Worm (Caenorhabditis elegans): ENCODE results near the gene K09E9.7.

DNA sequence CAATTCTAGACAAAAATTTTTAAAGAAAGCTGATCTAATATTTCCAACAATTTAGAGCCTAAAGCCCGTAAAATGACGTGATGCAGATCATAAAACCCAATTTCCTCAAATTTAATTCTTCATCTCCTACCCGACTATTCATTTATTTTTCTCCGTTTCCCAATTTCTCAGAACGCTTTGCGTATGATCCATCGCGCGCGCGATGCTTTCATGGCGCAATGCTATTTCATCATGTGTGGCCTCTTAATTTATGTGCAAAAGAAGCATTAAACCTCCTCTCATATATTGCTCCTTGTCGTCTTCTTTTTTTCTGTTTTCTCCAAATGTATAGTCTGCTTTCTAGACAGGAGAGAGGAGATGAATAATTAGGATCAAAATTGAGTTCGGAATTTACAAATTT, 28.0 kb downstream of the K09E9.7 start:
- TF ChIP-seq ama-1 (optimal IDR thresholded peaks at IDR 0.05), result no peak
- no peak for TF ChIP-seq ets-7 (tag; optimal IDR thresholded peaks at IDR 0.05)
- no peak for TF ChIP-seq flt-1 (GFP tag; IDR thresholded peaks at IDR 0.05)
- no peak for TF ChIP-seq B0310.2 (tag; optimal IDR thresholded peaks at IDR 0.05)
- no peak for TF ChIP-seq tra-4 (tag; optimal IDR thresholded peaks at IDR 0.05)
- no peak for TF ChIP-seq hmbx-1 (tag; optimal IDR thresholded peaks at IDR 0.05)
- no peak for TF ChIP-seq tbx-37 (GFP tag; conservative IDR thresholded peaks at IDR 0.05)
- TF ChIP-seq ceh-36 (tag; optimal IDR thresholded peaks at IDR 0.05), result no peak
- TF ChIP-seq pes-1 (GFP tag; IDR thresholded peaks at IDR 0.05), result no peak
- no peak for TF ChIP-seq hnd-1 (tag; optimal IDR thresholded peaks at IDR 0.05)
- TF ChIP-seq sea-1 (GFP tag; conservative IDR thresholded peaks at IDR 0.05), result no peak

Measured in whole organism, early embryonic.